Worm (Caenorhabditis elegans) whole organism, L3 larva: ENCODE measurements around the gene fask-1.

Experiments used
- egl-27 ChIP-seq: sonication (generic microtip); optimal IDR thresholded peaks from 4 replicates; lab custom pipeline; 2017; ENCODE audit warnings: missing biosample characterization, missing genetic modification reagents, missing genetic modification characterization
- elt-3 ChIP-seq, 3 experiments: fragments of 150-350 bp in 1 of 3; sonication (generic microtip) in 2 of 3; optimal IDR thresholded peaks; 2 replicates in 2 of 3; 4 replicates in 1 of 3; lab custom pipeline; 2014 to 2017; ENCODE audit warnings: missing biosample characterization in 3 of 3, missing genetic modification characterization in 3 of 3
- fkh-10 ChIP-seq: sonication (generic microtip); optimal IDR thresholded peaks from 2 replicates; lab custom pipeline; 2017; ENCODE audit warnings: missing biosample characterization, missing genetic modification reagents, missing genetic modification characterization
- nhr-11 ChIP-seq: fragments of 150-350 bp; optimal IDR thresholded peaks from 2 replicates; lab custom pipeline; 2014; ENCODE audit warnings: missing biosample characterization, missing genetic modification characterization
- nhr-77 ChIP-seq: fragments of 150-350 bp; optimal IDR thresholded peaks from 2 replicates; lab custom pipeline; 2014; ENCODE audit warnings: missing biosample characterization, missing genetic modification characterization

ce11 chrIV:13056026-13056425 lies 44.5 kb upstream of the fask-1 start, which contains the start of gene scl-1:
- TF ChIP-seq egl-27 (tag; lab: Kevin White, UChicago) (no peak), nhr-77 (tag; lab: Kevin White, UChicago) (no peak), elt-3 (tag; optimal IDR thresholded peaks at IDR 0.05; lab: Kevin White, UChicago) (no peak), fkh-10 (GFP tag; lab: Kevin White, UChicago) (no peak), nhr-11 (tag; lab: Kevin White, UChicago) (no peak)
